Worm (Caenorhabditis elegans): ENCODE data around the gene ZC204.12.

DNA sequence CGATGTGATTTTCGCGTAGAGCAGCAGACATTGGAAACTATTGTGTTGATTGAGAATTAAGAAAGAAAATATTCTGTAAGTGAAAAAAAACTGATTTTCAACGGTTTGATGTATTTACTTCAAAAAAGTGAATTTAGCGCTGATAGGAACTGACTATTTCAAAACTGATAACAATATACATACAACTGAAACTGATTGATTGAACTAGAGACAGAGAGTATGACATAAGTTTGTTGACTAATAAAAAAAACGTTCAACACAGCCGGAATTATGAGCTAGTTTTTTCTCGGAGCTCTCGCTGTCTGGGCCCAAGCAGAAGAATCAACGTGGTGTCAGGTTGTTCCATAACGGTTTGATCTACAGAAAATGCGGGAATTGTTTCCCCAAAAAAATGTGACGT is 43.1 kb downstream of the ZC204.12 start, which contains the start of gene fbxa-164:
- TF ChIP-seq nhr-237 (tag; optimal IDR thresholded peaks at IDR 0.05) (no peak), nhr-12 (tag; optimal IDR thresholded peaks at IDR 0.05) (no peak), fos-1 (tag; optimal IDR thresholded peaks at IDR 0.05) (no peak), skn-1 (tag; optimal IDR thresholded peaks at IDR 0.05) (no peak), mdl-1 (tag; optimal IDR thresholded peaks at IDR 0.05) (no peak), vab-15 (tag; optimal IDR thresholded peaks at IDR 0.05) (no peak), ceh-8 (GFP tag; optimal IDR thresholded peaks at IDR 0.05) (no peak), unc-86 (tag; optimal IDR thresholded peaks at IDR 0.05) (no peak), ztf-4 (tag; optimal IDR thresholded peaks at IDR 0.05) (no peak)

Data from whole organism, L1 larva.